Fruit fly (Drosophila melanogaster) whole organism, wandering third instar larva: ENCODE results near the gene st.

Source experiments
- Abd-B ChIP-seq: fragments of >200 bp; optimal IDR thresholded peaks from 2 replicates; lab custom pipeline; 2017; ENCODE audit warnings: missing biosample characterization, missing genetic modification characterization
- CG32264 ChIP-seq: fragments of 200-800 bp; sonication (Bioruptor generic); optimal IDR thresholded peaks from 2 replicates; lab custom pipeline; 2016; ENCODE audit warnings: missing biosample characterization, missing genetic modification characterization
- CG9705 ChIP-seq: fragments of 200-800 bp; sonication (Bioruptor generic); optimal IDR thresholded peaks from 2 replicates; lab custom pipeline; 2018; ENCODE audit warnings: missing biosample characterization, mild to moderate bottlenecking, missing genetic modification characterization
- CrebA ChIP-seq: fragments of 200-800 bp; sonication (Bioruptor generic); optimal IDR thresholded peaks from 2 replicates; lab custom pipeline; 2016; ENCODE audit warnings: missing biosample characterization, mild to moderate bottlenecking, missing genetic modification characterization, borderline replicate concordance
- Dfd ChIP-seq: fragments of >200 bp; optimal IDR thresholded peaks from 2 replicates; lab custom pipeline; 2017; ENCODE audit warnings: missing biosample characterization, missing genetic modification characterization
- Dif ChIP-seq: fragments of 200-275, 200-300 bp; sonication (Bioruptor generic); optimal IDR thresholded peaks from 2 replicates; lab custom pipeline; 2018; ENCODE audit warnings: missing biosample characterization, missing genetic modification characterization; ENCODE audit not compliant: partially characterized antibody
- HLH106 ChIP-seq: fragments of 200-800 bp; optimal IDR thresholded peaks from 3 replicates; lab custom pipeline; 2019; ENCODE audit warnings: missing biosample characterization, mild to moderate bottlenecking, missing genetic modification characterization, moderate library complexity
- Hnf4 ChIP-seq: fragments of 200-800 bp; sonication (Bioruptor generic); optimal IDR thresholded peaks from 2 replicates; lab custom pipeline; 2016; ENCODE audit warnings: missing biosample characterization, mild to moderate bottlenecking, missing genetic modification characterization
- Hr78 ChIP-seq: fragments of >200 bp; optimal IDR thresholded peaks from 2 replicates; lab custom pipeline; 2017; ENCODE audit warnings: missing biosample characterization, missing genetic modification characterization
- Hr83 ChIP-seq: fragments of 200-300 bp; sonication (Bioruptor generic); optimal IDR thresholded peaks from 2 replicates; lab custom pipeline; 2016; ENCODE audit warnings: missing biosample characterization, mild to moderate bottlenecking, missing genetic modification characterization, moderate library complexity; ENCODE audit not compliant: poor library complexity, severe bottlenecking
- N ChIP-seq: fragments of >200 bp; optimal IDR thresholded peaks from 2 replicates; lab custom pipeline; 2018; ENCODE audit warnings: missing biosample characterization, missing external identifiers, missing genetic modification characterization
- OdsH ChIP-seq: fragments of 200-800 bp; sonication (Bioruptor generic); optimal IDR thresholded peaks from 2 replicates; lab custom pipeline; 2016; ENCODE audit warnings: missing biosample characterization, mild to moderate bottlenecking, missing genetic modification characterization
- Rel ChIP-seq, 2 experiments: fragments of 200-800 bp; sonication (Bioruptor generic) in 1 of 2; optimal IDR thresholded peaks; 2 replicates in 1 of 2; 3 replicates in 1 of 2; lab custom pipeline; 2016 to 2019; ENCODE audit warnings: mild to moderate bottlenecking in 2 of 2, missing biosample characterization in 2 of 2, missing genetic modification characterization in 2 of 2, moderate library complexity in 1 of 2
- Sp1 ChIP-seq: fragments of 200-800 bp; sonication (Bioruptor generic); optimal IDR thresholded peaks from 3 replicates; lab custom pipeline; 2019; ENCODE audit warnings: missing biosample characterization, mild to moderate bottlenecking, missing genetic modification characterization, moderate library complexity
- Vsx2 ChIP-seq: fragments of 200-300, 225-300 bp; sonication (Bioruptor generic); optimal IDR thresholded peaks from 2 replicates; lab custom pipeline; 2018; ENCODE audit warnings: missing biosample characterization, missing genetic modification characterization; ENCODE audit not compliant: partially characterized antibody
- brk ChIP-seq: fragments of 200-800 bp; sonication (Bioruptor generic); optimal IDR thresholded peaks from 2 replicates; lab custom pipeline; 2016; ENCODE audit warnings: missing biosample characterization, mild to moderate bottlenecking, missing genetic modification characterization
- dl ChIP-seq, 2 experiments: fragments of 175-275, 200-275 bp in 1 of 2; fragments of 200-275 bp in 1 of 2; sonication (Bioruptor generic); optimal IDR thresholded peaks; lab custom pipeline; 2018; ENCODE audit warnings: mild to moderate bottlenecking in 2 of 2, missing biosample characterization in 2 of 2, missing genetic modification characterization in 2 of 2, moderate library complexity in 2 of 2; ENCODE audit not compliant: partially characterized antibody in 2 of 2, insufficient read depth in 1 of 2
- dmrt93B ChIP-seq: fragments of 200-800 bp; sonication (Bioruptor generic); optimal IDR thresholded peaks from 2 replicates; lab custom pipeline; 2018; ENCODE audit warnings: missing biosample characterization, mild to moderate bottlenecking, missing genetic modification characterization
- dsf ChIP-seq: sonication (Bioruptor generic); optimal IDR thresholded peaks from 2 replicates; lab custom pipeline; 2016; ENCODE audit warnings: missing biosample characterization, missing genetic modification characterization, borderline replicate concordance
- ey ChIP-seq: fragments of 200-800 bp; sonication (Bioruptor generic); optimal IDR thresholded peaks from 2 replicates; lab custom pipeline; 2016; ENCODE audit warnings: missing biosample characterization, missing genetic modification characterization
- foxo ChIP-seq, 2 experiments: fragments of 200-800 bp; sonication (Bioruptor generic); optimal IDR thresholded peaks; 2 replicates in 1 of 2; 3 replicates in 1 of 2; lab custom pipeline; 2016 to 2017; ENCODE audit warnings: missing biosample characterization in 2 of 2, missing genetic modification characterization in 2 of 2
- fru ChIP-seq: fragments of 200-800 bp; sonication (Bioruptor generic); optimal IDR thresholded peaks from 3 replicates; lab custom pipeline; 2016; ENCODE audit warnings: missing biosample characterization, mild to moderate bottlenecking, missing genetic modification characterization
- h ChIP-seq: fragments of 200-800 bp; sonication (Bioruptor generic); optimal IDR thresholded peaks from 3 replicates; lab custom pipeline; 2016; ENCODE audit warnings: missing biosample characterization, mild to moderate bottlenecking, missing genetic modification characterization
- lola ChIP-seq: fragments of >200 bp; optimal IDR thresholded peaks from 2 replicates; lab custom pipeline; 2017; ENCODE audit warnings: missing biosample characterization, missing genetic modification characterization
- psq ChIP-seq: fragments of 200-800 bp; sonication (Bioruptor generic); optimal IDR thresholded peaks from 3 replicates; lab custom pipeline; 2017; ENCODE audit warnings: missing biosample characterization, mild to moderate bottlenecking, missing genetic modification characterization, moderate library complexity
- rgr ChIP-seq: fragments of 200-800 bp; sonication (Bioruptor generic); optimal IDR thresholded peaks from 3 replicates; lab custom pipeline; 2016; ENCODE audit warnings: missing biosample characterization, mild to moderate bottlenecking, missing genetic modification characterization
- sage ChIP-seq: fragments of 200-800 bp; sonication (Bioruptor generic); optimal IDR thresholded peaks from 2 replicates; lab custom pipeline; 2016; ENCODE audit warnings: missing biosample characterization, mild to moderate bottlenecking, missing genetic modification characterization
- tai ChIP-seq: sonication (Bioruptor generic); optimal IDR thresholded peaks from 2 replicates; lab custom pipeline; 2016; ENCODE audit warnings: missing biosample characterization, missing genetic modification characterization
- woc ChIP-seq: sonication (Bioruptor generic); optimal IDR thresholded peaks from 2 replicates; lab custom pipeline; 2016; ENCODE audit warnings: missing biosample characterization, mild to moderate bottlenecking, missing genetic modification characterization

st gene

dm6 chr3L:16475518-16476126 is 21.8 kb upstream of the st start:
- no peak for TF ChIP-seq h (GFP tag; lab: Kevin White, UChicago)
- no peak for TF ChIP-seq dl (GFP tag; optimal IDR thresholded peaks at IDR 0.05; lab: Kevin White, UChicago; ENCODE audit: insufficient read depth in 1 of 2, partially characterized antibody in 2 of 2)
- TF ChIP-seq dsf (GFP tag; lab: Kevin White, UChicago) = no peak
- TF ChIP-seq sage (GFP tag; lab: Kevin White, UChicago) = no peak
- no peak for TF ChIP-seq rgr (GFP tag; lab: Kevin White, UChicago)
- TF ChIP-seq N (GFP tag; lab: Kevin White, UChicago) = no peak
- TF ChIP-seq CG32264 (GFP tag; lab: Kevin White, UChicago) = no peak
- TF ChIP-seq Dif (GFP tag; lab: Kevin White, UChicago) = no peak

DNA sequence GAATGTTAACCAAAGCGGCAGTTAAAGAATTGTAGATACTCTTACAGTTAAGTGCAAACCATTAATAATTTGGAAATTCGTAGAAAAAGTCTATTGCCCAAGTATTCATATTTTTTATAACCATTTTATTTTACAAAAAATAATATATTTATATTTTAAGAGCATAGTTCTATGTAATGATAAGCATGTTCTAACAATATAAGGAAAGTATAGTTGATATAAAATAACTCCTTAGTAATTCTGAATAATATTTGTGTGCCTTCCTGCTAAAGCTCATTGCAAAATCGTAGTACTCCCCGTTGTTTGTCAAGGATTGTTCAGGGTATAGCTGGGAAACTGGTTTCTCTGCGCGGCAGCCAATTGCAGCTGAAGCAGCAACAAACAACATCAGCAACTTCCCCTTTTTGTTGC is 20.7 kb upstream of the st start:
- no peak for TF ChIP-seq N (GFP tag; lab: Kevin White, UChicago)
- TF ChIP-seq HLH106 (tag; lab: Kevin White, UChicago) = peak; percentile 83
- TF ChIP-seq Hnf4 (GFP tag; lab: Kevin White, UChicago) = peak; percentile 36
- TF ChIP-seq psq = peak; percentile 83
- peak; percentile 51 for TF ChIP-seq CG9705 (GFP tag; lab: Kevin White, UChicago)
- TF ChIP-seq fru (GFP tag; lab: Kevin White, UChicago) = peak; percentile 62
- no peak for TF ChIP-seq CG32264 (GFP tag; lab: Kevin White, UChicago)
- peak; percentile 69 for TF ChIP-seq dmrt93B (GFP tag; lab: Kevin White, UChicago)
- TF ChIP-seq lola (GFP tag; lab: Kevin White, UChicago) = no peak
- TF ChIP-seq rgr (GFP tag; lab: Kevin White, UChicago) = peak; percentile 70
- no peak for TF ChIP-seq Abd-B (GFP tag; lab: Kevin White, UChicago)
- peak; percentile 89 for TF ChIP-seq Sp1 (GFP tag; lab: Kevin White, UChicago)
- TF ChIP-seq ey (GFP tag; lab: Kevin White, UChicago) = peak; percentile 41
- TF ChIP-seq brk (GFP tag; lab: Kevin White, UChicago) = peak; percentile 32
- TF ChIP-seq Rel (GFP tag; optimal IDR thresholded peaks at IDR 0.05; lab: Kevin White, UChicago) = no peak
- TF ChIP-seq Rel (tag; optimal IDR thresholded peaks at IDR 0.05; lab: Kevin White, UChicago) = peak; percentile 20
- TF ChIP-seq h (GFP tag; lab: Kevin White, UChicago) = peak; percentile 54
- peak in 1 of 2 experiments; percentile 77 for TF ChIP-seq foxo (GFP tag; optimal IDR thresholded peaks at IDR 0.05; lab: Kevin White, UChicago)
- TF ChIP-seq woc = peak; percentile 70
- no peak for TF ChIP-seq sage (GFP tag; lab: Kevin White, UChicago)
- peak; percentile 69 for TF ChIP-seq OdsH (GFP tag; lab: Kevin White, UChicago)

DNA sequence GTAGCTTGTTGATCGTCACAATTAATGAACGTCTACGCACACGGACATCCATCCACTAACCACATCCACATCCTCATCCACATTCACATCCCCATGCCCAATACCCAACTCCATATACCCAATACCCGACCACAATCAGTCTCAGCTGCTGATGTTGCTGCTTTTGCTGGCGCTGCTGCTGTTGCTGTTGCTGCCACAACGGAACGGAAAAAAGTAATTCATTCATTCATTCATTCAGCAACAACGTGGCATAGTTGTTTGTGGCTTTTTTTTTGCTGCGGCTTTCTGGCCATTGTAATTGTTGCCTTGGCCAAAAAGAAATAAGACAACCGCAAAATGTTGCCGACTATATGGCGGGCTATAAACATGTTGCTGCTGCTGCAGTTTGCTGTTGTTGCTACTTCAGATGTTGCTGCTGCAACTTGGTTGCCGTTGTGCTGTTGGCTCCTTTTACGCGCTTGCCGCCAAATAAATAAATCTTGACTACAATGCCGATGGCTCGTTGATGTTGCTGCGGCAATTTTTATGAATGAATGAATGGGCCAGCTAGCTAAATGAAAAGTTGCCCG is 20.2 kb upstream of the st start:
- TF ChIP-seq Hr78 (GFP tag; lab: Kevin White, UChicago) (no peak), CrebA (GFP tag; lab: Kevin White, UChicago) (peak; percentile 73), Dfd (GFP tag; lab: Kevin White, UChicago) (peak; percentile 37), CG32264 (GFP tag; lab: Kevin White, UChicago) (no peak)

DNA sequence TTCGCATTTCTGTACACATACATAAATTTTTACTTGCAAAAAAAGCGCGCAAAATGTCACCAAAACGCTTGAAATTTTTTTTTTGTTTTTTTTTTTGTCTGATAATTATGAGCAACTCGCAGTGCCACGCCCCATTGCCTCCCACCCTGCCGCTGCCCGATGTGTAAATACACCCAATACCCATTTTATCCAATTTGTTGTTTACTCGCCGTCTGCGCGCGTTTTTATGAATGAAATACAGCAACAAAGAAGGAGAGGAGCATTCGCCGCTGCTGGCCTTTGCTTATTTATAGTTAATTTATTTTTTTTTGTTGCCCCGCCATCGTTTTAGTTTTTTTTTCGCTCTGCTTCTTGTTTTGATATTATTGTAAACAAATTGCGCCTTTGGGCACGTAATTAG is 19.7 kb upstream of the st start:
- TF ChIP-seq Hr83 (GFP tag; lab: Kevin White, UChicago) = peak; percentile 23
- no peak for TF ChIP-seq foxo (GFP tag; optimal IDR thresholded peaks at IDR 0.05; lab: Kevin White, UChicago)

dm6 chr3L:16478608-16479203 is 18.7 kb upstream of the st start:
- no peak for TF ChIP-seq Dfd (GFP tag; lab: Kevin White, UChicago)
- no peak for TF ChIP-seq foxo (GFP tag; optimal IDR thresholded peaks at IDR 0.05; lab: Kevin White, UChicago)
- TF ChIP-seq brk (GFP tag; lab: Kevin White, UChicago) = no peak
- no peak for TF ChIP-seq dsf (GFP tag; lab: Kevin White, UChicago)
- no peak for TF ChIP-seq Vsx2
- TF ChIP-seq tai = no peak
- TF ChIP-seq, all 38 proteins: peak for 0
